Fruit fly (Drosophila melanogaster) Kc167 (cell line): Measurements from ENCODE around the gene Rab10.
"Not testable (repeated sequence)": the region's sequence is repeated elsewhere in the genome, so short reads cannot be mapped to it uniquely, and the experiment has no call there.

Experiments used
- Myc ChIP-seq: fragments of >200 bp; optimal IDR thresholded peaks from 2 replicates; lab custom pipeline; 2017; ENCODE audit warnings: missing external identifiers
- Sin3A ChIP-seq: fragments of >200 bp; optimal IDR thresholded peaks from 2 replicates; lab custom pipeline; 2018; ENCODE audit warnings: missing external identifiers
- h ChIP-seq: fragments of >200 bp; optimal IDR thresholded peaks from 3 replicates; lab custom pipeline; 2018; ENCODE audit warnings: missing external identifiers
- insv ChIP-seq: fragments of >200 bp; optimal IDR thresholded peaks from 3 replicates; lab custom pipeline; 2018; ENCODE audit warnings: missing external identifiers
- psq ChIP-seq: fragments of >200 bp; optimal IDR thresholded peaks from 2 replicates; lab custom pipeline; 2017; ENCODE audit warnings: missing external identifiers
- ttk ChIP-seq: sonication (Bioruptor generic); optimal IDR thresholded peaks from 2 replicates; lab custom pipeline; 2017; ENCODE audit warnings: missing external identifiers

Gene Rab10

DNA sequence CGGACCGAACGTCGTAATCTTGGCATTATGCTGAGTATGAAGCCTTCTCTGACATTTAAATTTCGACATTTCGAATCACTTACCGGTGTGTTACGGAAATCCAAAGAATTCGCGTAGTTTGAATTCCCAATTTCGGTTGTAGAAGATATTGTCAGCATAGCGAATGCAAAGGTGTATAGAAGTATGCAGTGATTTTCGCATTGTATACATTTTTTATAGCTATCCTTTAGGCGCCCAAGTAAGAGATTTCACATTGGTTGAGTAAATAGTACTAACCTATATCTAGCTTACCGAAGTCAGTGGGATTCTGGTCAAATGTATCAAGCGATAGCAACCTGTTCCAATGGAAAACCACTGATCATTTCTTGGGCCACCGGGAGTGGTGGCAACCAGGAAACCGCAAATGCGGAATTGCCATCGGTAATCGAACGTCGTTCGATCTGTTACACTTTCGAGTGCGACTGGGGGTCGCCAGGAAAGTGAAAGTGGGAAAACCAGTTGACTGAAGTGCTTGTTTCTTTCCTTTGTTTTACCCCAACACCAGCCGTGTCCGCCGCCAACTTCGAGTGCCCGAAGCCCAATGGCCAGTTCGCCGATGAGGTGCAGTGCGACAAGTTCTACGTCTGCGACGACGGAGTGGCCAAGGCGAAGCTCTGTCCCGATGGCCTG is 10.5 kb upstream of the Rab10 start:
- TF ChIP-seq ttk (lab: Kevin White, UChicago), result no peak
- no peak for TF ChIP-seq insv
- no peak for TF ChIP-seq Myc (lab: Kevin White, UChicago)
- no peak for TF ChIP-seq Sin3A (lab: Kevin White, UChicago)
- no peak for TF ChIP-seq psq (lab: Kevin White, UChicago)
- TF ChIP-seq h (lab: Kevin White, UChicago), result no peak

DNA sequence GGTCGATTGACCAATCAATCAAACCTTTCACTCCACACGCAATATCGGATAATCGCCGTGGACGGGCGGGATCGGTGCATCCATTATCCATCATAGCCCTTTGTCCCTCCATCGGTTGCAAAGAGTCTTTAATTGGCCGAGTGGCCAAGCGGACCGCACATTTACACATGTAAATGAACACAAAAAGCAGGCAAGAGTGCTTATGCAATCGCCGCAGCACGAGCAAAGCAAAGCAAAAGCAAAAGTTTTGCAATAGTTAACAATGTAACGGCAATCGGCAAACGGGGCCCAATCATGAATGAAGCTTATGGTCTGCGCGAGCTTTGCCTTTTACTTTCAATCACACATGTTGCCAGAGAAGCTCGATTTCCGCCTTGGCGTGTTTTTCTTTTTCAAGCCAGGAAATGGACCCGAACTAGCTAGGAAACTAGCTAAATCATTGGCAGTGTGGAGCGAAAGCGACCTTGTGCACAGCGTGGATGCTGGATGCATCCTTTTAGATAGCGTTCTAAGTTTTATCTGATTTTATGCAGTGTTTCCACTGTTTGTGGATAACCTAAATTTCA is 7.8 kb upstream of the Rab10 start:
- no peak for TF ChIP-seq Sin3A (lab: Kevin White, UChicago)
- TF ChIP-seq psq (lab: Kevin White, UChicago), result no peak
- TF ChIP-seq insv, result no peak
- TF ChIP-seq Myc (lab: Kevin White, UChicago), result no peak
- no peak for TF ChIP-seq h (lab: Kevin White, UChicago)
- TF ChIP-seq ttk (lab: Kevin White, UChicago), result no peak

DNA sequence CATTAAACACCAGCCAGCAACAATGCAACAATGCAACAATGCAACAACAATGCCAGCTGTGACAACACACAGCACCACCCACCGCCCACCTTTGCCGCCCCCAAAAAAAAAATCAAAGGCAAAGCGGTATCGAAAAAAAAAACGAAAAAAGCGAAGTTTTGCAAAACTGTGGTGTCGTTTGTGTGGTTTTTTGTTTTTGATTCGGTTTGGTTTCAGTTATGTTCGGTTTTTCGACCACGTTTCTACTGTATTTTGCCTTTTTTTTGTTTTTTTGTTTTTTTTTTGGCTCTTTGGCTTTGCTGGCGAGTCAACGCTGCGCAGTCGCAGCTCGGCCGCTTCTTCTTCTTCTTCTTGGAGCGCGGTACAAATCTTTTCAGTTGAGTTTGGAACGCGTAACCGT is 6.9 kb upstream of the Rab10 start, which contains the start of gene Peritrophin-A:
Peritrophin-A (plus strand) TSS at position 370 of the 400 bp plus-strand sequence.
- no peak for TF ChIP-seq insv

DNA sequence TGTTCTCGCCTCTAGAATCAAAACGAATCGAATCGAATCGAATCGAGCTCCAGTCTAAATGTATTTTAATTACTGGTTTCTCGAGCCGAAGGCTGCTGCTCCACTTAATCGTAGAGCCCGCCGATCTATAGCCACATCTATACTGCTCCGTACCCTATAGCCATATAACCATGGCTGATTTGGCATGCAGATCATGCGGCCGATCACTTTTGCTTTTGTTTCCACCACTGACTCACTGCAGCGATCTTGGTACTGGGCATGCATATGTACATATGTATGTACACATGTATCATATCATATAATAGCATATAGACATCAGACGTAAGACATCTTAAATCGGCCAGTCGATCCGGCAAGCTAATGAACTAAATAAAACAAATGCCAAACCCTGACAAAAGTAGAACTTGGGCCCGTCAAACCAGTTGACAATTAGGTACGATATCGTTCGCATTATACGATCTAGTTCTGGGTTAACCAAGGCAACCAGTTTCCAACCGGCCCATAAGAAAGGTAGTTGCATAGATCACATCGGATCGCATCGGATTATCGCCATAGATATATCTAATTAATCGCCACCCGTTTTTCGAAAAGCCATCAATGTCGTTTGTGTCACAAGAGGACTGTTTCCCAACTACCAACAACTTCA is 5.8 kb upstream of the Rab10 start:
- no peak for TF ChIP-seq psq (lab: Kevin White, UChicago)
- no peak for TF ChIP-seq Sin3A (lab: Kevin White, UChicago)
- TF ChIP-seq insv, result no peak
- TF ChIP-seq Myc (lab: Kevin White, UChicago), result no peak
- TF ChIP-seq h (lab: Kevin White, UChicago), result no peak
- no peak for TF ChIP-seq ttk (lab: Kevin White, UChicago)

DNA sequence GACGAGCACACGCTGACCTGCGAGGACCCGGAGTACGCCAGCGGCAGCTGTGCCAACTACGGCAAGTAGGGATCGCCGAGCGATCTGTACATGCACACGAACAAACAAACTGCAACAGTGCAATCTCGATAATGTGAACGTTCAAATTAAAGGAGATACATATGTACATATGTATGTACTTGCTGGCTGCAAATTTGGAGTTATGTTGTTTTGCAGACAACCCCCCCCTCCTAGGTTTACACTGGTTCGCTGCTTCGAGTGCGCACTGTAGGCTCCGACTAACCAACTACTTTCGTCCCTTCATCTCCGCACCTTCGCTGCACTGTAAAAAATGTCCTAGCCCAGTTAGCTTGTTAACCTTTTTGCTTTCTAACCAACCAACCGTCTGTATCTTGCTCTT is 3.4 kb upstream of the Rab10 start:
- no peak for TF ChIP-seq ttk (lab: Kevin White, UChicago)
- TF ChIP-seq Myc (lab: Kevin White, UChicago), result no peak
- TF ChIP-seq insv, result no peak
- TF ChIP-seq psq (lab: Kevin White, UChicago), result no peak
- no peak for TF ChIP-seq h (lab: Kevin White, UChicago)
- no peak for TF ChIP-seq Sin3A (lab: Kevin White, UChicago)

DNA sequence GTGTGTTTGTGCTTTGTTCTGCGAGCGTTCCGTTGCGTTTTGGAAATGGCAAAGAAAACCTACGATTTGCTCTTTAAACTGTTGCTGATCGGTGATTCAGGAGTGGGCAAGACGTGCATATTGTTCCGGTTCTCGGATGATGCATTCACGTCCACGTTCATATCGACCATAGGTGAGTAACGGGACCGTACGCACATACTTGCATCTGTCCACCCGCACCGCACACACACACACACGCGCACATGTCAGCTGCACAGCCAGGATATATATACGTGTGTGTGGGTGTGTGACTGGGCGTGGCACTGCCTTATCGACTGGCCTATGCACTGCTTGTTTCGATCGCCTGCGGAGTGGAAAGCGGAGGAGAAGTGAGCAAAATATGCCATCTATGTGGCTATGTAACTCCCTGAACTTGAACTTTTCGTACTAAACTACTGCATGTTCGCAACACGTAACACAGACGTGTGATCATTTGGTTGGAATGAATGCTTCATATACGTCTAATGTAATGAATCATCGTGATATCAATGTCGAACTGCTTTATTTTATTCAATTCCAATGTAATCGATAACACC is 535 bp downstream of the Rab10 start:
- no peak for TF ChIP-seq Myc (lab: Kevin White, UChicago)
- no peak for TF ChIP-seq h (lab: Kevin White, UChicago)
- TF ChIP-seq Sin3A (lab: Kevin White, UChicago), result no peak
- TF ChIP-seq ttk (lab: Kevin White, UChicago), result no peak
- TF ChIP-seq insv, result no peak
- no peak for TF ChIP-seq psq (lab: Kevin White, UChicago)

DNA sequence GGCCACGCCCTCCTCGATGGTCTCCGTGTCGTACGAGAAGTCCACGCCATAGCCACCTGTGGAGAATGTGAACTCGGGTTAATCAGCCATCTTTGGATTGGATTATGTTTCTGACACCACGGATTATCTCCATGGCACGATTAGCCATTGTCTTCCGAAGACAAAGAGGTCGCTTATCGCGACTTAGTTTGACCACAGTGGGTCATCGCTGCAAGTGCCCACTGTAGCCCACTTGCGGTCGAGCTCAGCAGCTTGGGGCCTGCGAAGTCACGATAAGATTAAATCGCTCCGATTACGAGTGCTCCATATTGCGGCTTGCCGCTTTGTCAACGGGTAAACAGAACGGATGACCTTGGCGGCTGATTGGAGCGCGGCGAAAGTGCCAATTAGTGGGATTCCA is 4.8 kb downstream of the Rab10 start:
- TF ChIP-seq h (lab: Kevin White, UChicago) (no peak), ttk (lab: Kevin White, UChicago) (no peak)

DNA sequence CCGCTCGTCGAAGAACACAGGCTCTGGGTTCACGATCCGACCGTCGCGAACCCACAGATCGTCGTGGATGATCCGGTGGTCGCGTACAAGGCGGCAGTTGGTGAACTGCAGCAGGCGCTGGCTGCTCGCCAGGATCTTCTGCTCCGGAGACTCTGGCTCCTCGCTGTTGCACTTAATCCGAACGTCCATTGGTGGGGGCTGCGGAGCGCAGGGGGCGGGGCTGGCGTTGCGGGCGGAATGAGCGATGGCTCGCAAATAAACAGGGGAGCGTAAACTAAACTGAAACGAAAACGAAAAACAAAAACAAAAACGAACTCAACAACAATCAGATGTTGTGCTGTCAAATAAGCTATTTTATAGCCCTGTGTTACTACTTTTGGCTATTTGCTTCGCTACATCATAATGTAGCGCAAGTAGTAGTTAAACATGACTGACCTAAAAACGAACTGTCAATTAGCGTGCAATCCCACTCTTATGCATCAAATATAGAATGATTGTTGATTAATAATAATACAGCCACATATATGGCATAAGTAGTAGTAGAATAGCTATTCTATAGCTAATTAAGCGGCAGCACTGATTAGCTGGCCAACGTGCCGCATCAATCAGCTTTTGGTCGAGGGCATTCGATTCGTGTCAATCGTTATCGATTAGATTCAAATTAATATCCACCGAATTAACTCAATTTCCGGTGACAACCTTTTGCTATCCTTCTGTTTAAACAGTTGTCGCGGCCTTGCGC is 5.9 kb downstream of the Rab10 start, which contains the start of gene CG17065:
CG17065 (minus strand) TSS at position 351 of the 742 bp plus-strand sequence.
- TF ChIP-seq psq (lab: Kevin White, UChicago), result peak; percentile 97
- no peak for TF ChIP-seq Sin3A (lab: Kevin White, UChicago)

DNA sequence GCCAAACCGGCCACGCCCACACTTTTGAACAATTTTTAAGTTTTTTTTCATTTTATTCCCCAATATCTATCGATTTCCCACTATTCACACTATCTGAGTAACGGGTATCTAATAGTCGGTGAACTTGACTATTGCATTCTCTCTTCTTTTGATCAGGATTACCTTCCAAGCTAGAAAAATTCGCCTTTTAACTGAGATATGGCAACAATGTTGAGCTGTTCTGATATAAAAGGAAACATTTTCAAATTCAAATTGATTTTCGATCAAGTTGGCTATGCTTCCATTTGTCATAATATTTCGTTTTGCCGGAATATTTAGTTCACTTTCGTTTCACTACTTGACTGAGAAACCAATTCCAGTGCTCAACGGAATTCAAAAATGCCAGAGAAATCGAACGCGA is 7.8 kb downstream of the Rab10 start, which contains the start of gene CG42577:
CG42577 (plus strand) TSS at position 301 of the 400 bp plus-strand sequence.
- TF ChIP-seq insv; Sin3A (lab: Kevin White, UChicago); h (lab: Kevin White, UChicago): not testable (repeated sequence)

DNA sequence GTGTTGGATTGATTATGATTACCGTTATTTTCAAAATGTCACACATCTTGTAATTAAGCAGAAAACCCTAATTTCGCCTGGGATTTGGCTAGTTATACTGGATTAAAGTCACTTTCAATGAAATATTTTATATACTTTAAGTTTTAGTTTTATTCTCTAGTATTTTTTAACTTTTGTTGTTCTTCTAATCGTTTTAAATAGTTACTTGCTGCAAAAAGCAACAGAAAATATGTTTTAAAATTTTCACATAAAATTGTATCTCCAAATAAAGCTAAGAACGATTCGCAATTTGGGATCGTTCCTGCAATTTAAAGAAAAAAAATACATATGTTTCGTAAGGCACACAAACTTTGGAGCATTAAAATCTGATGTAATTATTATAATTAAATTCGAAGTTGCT is 18.5 kb downstream of the Rab10 start, which contains the start of gene Inx6:
Inx6 (minus strand) TSS at position 101 of the 400 bp plus-strand sequence.
- TF ChIP-seq ttk (lab: Kevin White, UChicago), result no peak
- no peak for TF ChIP-seq Myc (lab: Kevin White, UChicago)
- no peak for TF ChIP-seq psq (lab: Kevin White, UChicago)
- TF ChIP-seq insv, result no peak
- TF ChIP-seq h (lab: Kevin White, UChicago), result no peak
- no peak for TF ChIP-seq Sin3A (lab: Kevin White, UChicago)
